Fruit fly (Drosophila melanogaster) whole organism, embryonic: Measurements from ENCODE around the gene mRpL32.

Source experiments
- CG14710 ChIP-seq: fragments of 200-800 bp; sonication (Bioruptor generic); optimal IDR thresholded peaks from 3 replicates; lab custom pipeline; 2019; ENCODE audit warnings: missing biosample characterization, mild to moderate bottlenecking, missing genetic modification characterization, moderate library complexity
- CG1832 ChIP-seq: fragments of 200-800 bp; sonication (Bioruptor generic); optimal IDR thresholded peaks from 2 replicates; lab custom pipeline; 2017; ENCODE audit warnings: missing biosample characterization, mild to moderate bottlenecking, missing genetic modification characterization, inconsistent platforms
- CG42726 ChIP-seq: fragments of 200-800 bp; sonication (Bioruptor generic); IDR thresholded peaks from 2 replicates; pipeline ENCODE4 v1.3.6; 2022; ENCODE audit warnings: missing biosample characterization, missing genetic modification characterization; ENCODE audit not compliant: partially characterized antibody
- CG6175 ChIP-seq: fragments of 200-800 bp; sonication (Bioruptor generic); IDR thresholded peaks from 3 replicates; pipeline ENCODE4 v1.3.6; 2022; ENCODE audit warnings: missing biosample characterization, missing genetic modification characterization
- CG7963 ChIP-seq: fragments of 200-800 bp; sonication (Bioruptor generic); IDR thresholded peaks from 3 replicates; pipeline ENCODE4 v1.3.6; 2022; ENCODE audit warnings: missing biosample characterization, missing genetic modification characterization; ENCODE audit not compliant: partially characterized antibody
- Gug ChIP-seq: fragments of 200-800 bp; sonication (Bioruptor generic); IDR thresholded peaks from 4 replicates; pipeline ENCODE4 v1.3.6; 2022; ENCODE audit warnings: missing biosample characterization, missing genetic modification characterization
- Max ChIP-seq: fragments of 200-800 bp; sonication (Bioruptor generic); optimal IDR thresholded peaks from 2 replicates; lab custom pipeline; 2016; ENCODE audit warnings: missing biosample characterization, mild to moderate bottlenecking, missing genetic modification characterization
- Six4 ChIP-seq: fragments of 200-800 bp; sonication (Bioruptor generic); optimal IDR thresholded peaks from 2 replicates; lab custom pipeline; 2016; ENCODE audit warnings: missing biosample characterization, missing genetic modification characterization
- Sry-δ ChIP-seq: fragments of 200-800 bp; sonication (Bioruptor generic); optimal IDR thresholded peaks from 2 replicates; lab custom pipeline; 2016; ENCODE audit warnings: missing biosample characterization, missing genetic modification characterization
- abd-A ChIP-seq: fragments of 200-800 bp; sonication (Bioruptor generic); optimal IDR thresholded peaks from 3 replicates; lab custom pipeline; 2019; ENCODE audit warnings: missing biosample characterization, mild to moderate bottlenecking, missing genetic modification characterization, moderate library complexity
- lilli ChIP-seq: fragments of 200-800 bp; sonication (Bioruptor generic); optimal IDR thresholded peaks from 3 replicates; lab custom pipeline; 2016; ENCODE audit warnings: missing biosample characterization, missing genetic modification characterization
- pita ChIP-seq: fragments of 200-800 bp; sonication (Bioruptor generic); optimal IDR thresholded peaks from 2 replicates; lab custom pipeline; 2017; ENCODE audit warnings: missing biosample characterization, mild to moderate bottlenecking, missing genetic modification characterization
- tgo ChIP-seq: fragments of 200-800 bp; sonication (Bioruptor generic); IDR thresholded peaks from 3 replicates; pipeline ENCODE4 v1.3.6; 2022; ENCODE audit warnings: missing biosample characterization, missing genetic modification characterization
- z ChIP-seq: fragments of 200-800 bp; sonication (Bioruptor generic); IDR thresholded peaks from 3 replicates; pipeline ENCODE4 v1.3.6; 2022; ENCODE audit warnings: missing biosample characterization, missing genetic modification characterization

DNA sequence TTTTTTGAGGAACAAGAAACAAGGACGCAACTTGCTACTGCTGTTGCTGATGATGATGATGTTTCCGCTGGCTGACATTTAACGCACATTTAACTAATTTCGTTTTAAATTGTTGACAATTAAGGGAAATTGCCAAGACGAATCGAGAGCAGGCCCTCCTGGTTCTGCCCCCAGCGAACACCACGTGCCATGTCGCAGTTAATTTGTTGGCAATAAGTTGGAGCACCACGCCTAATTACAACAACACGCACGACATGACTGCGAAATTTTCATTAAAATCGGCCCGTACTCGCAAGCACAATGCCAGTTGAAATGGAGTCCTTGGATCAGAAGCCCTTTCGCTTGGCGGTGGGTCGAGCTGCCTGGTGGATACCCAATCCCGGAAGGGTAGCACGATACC is 12.8 kb downstream of the mRpL32 start, which contains the start of gene ppk24:
- no peak for TF ChIP-seq CG7963 (GFP tag; lab: Robert Waterston, UW)
- TF ChIP-seq Six4 (GFP tag; lab: Kevin White, UChicago), result no peak
- no peak for TF ChIP-seq CG42726 (GFP tag; lab: Robert Waterston, UW)
- TF ChIP-seq Gug, result no peak
- no peak for TF ChIP-seq CG1832 (GFP tag; lab: Kevin White, UChicago)
- no peak for TF ChIP-seq tgo (GFP tag; lab: Robert Waterston, UW)
- TF ChIP-seq CG14710, result no peak
- TF ChIP-seq lilli (GFP tag; lab: Kevin White, UChicago), result no peak
- TF ChIP-seq abd-A (tag; lab: Kevin White, UChicago), result no peak
- TF ChIP-seq pita (GFP tag; lab: Kevin White, UChicago), result no peak
- no peak for TF ChIP-seq Max (GFP tag; lab: Kevin White, UChicago)
- no peak for TF ChIP-seq Sry-δ (GFP tag; lab: Kevin White, UChicago)
- no peak for TF ChIP-seq CG6175 (GFP tag; lab: Robert Waterston, UW)
- no peak for TF ChIP-seq z (GFP tag; lab: Robert Waterston, UW)
